Fruit fly (Drosophila melanogaster) whole organism, embryonic: ENCODE measurements around the gene CG10959.
A peak's percentile ranks its signal among the peaks of the same experiment; 100 is the strongest.

Experiments used
- C15 ChIP-seq: fragments of 200-800 bp; sonication (Bioruptor generic); IDR thresholded peaks from 3 replicates; pipeline ENCODE4 v1.3.6; 2022; ENCODE audit warnings: missing biosample characterization, missing genetic modification characterization
- CG1792 ChIP-seq: fragments of 200-800 bp; sonication (Bioruptor generic); optimal IDR thresholded peaks from 2 replicates; lab custom pipeline; 2016; ENCODE audit warnings: missing biosample characterization, missing genetic modification characterization
- CG2199 ChIP-seq: fragments of 200-800 bp; sonication (Bioruptor generic); IDR thresholded peaks from 3 replicates; pipeline ENCODE4 v1.3.6; 2022; ENCODE audit warnings: missing biosample characterization, missing genetic modification characterization
- CG6854 ChIP-seq: fragments of 200-800 bp; sonication (Bioruptor generic); optimal IDR thresholded peaks from 3 replicates; lab custom pipeline; 2017; ENCODE audit warnings: missing biosample characterization, mild to moderate bottlenecking, missing genetic modification characterization
- CG8290 ChIP-seq, 3 experiments: fragments of 200-800 bp; sonication (Bioruptor generic); optimal IDR thresholded peaks; 2 replicates each; lab custom pipeline; 2016 to 2019; ENCODE audit warnings: missing biosample characterization in 3 of 3, missing genetic modification characterization in 3 of 3, mild to moderate bottlenecking in 2 of 3, moderate library complexity in 1 of 3
- CG8478 ChIP-seq: fragments of >200 bp; optimal IDR thresholded peaks from 2 replicates; lab custom pipeline; 2018
- Deaf1 ChIP-seq: fragments of 200-800 bp; optimal IDR thresholded peaks from 3 replicates; lab custom pipeline; 2019; ENCODE audit warnings: missing biosample characterization, mild to moderate bottlenecking, missing genetic modification characterization, moderate library complexity
- Hmr ChIP-seq: fragments of 200-800 bp; sonication (Bioruptor generic); optimal IDR thresholded peaks from 3 replicates; lab custom pipeline; 2017; ENCODE audit warnings: mild to moderate bottlenecking, missing biosample characterization, missing genetic modification reagents, missing genetic modification characterization
- br ChIP-seq: fragments of >200 bp; optimal IDR thresholded peaks from 2 replicates; lab custom pipeline; 2017
- btn ChIP-seq: fragments of 200-800 bp; sonication (Bioruptor generic); optimal IDR thresholded peaks from 2 replicates; lab custom pipeline; 2016; ENCODE audit warnings: missing biosample characterization, missing genetic modification characterization
- unpg ChIP-seq: fragments of 200-800 bp; sonication (Bioruptor generic); optimal IDR thresholded peaks from 3 replicates; lab custom pipeline; 2018; ENCODE audit warnings: missing biosample characterization, mild to moderate bottlenecking, missing genetic modification characterization, moderate library complexity

DNA sequence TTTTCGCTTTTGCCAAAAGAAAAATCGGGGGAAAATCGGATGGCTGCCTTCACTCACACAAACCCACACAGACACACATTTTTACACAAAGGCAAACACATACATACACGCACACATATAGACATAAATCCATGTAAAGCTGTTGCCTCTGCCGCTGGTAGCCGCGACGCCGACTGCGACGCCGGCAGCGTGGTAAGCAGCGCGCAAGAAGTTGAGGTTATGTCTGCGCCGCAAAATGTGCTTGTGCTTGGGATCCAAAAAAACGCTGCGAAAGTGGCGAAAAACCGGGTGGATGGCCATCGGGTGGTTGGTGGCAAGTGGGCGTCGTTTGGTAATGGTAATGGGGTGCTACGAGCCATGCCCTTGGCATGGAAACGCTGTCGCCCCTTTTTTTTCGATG lies 31.3 kb downstream of the CG10959 start:
- TF ChIP-seq C15 (GFP tag; lab: Robert Waterston, UW) (no peak), Deaf1 (tag; lab: Kevin White, UChicago) (peak; percentile 33), btn (no peak), CG6854 (GFP tag; lab: Kevin White, UChicago) (no peak), unpg (GFP tag; lab: Kevin White, UChicago) (no peak), Hmr (GFP tag; lab: Kevin White, UChicago) (no peak), br (lab: Kevin White, UChicago) (no peak), CG8290 (GFP tag; optimal IDR thresholded peaks at IDR 0.05; lab: Kevin White, UChicago) (no peak), CG8290 (tag; optimal IDR thresholded peaks at IDR 0.05; lab: Kevin White, UChicago) (no peak), CG8478 (lab: Kevin White, UChicago) (no peak), CG1792 (GFP tag; lab: Kevin White, UChicago) (no peak), CG2199 (GFP tag; lab: Robert Waterston, UW) (no peak)
